Worm (Caenorhabditis elegans) whole organism, late embryonic: ENCODE results near the gene col-120.

ENCODE experiments used
- ceh-6 ChIP-seq: fragments of 200-800 bp; sonication (Bioruptor generic); optimal IDR thresholded peaks from 2 replicates; lab custom pipeline; 2018; ENCODE audit warnings: mild to moderate bottlenecking, missing genetic modification characterization, missing compliant biosample characterization
- elt-2 ChIP-seq: sonication (generic microtip); optimal IDR thresholded peaks from 2 replicates; lab custom pipeline; 2016; ENCODE audit warnings: missing genetic modification reagents, missing genetic modification characterization, missing compliant biosample characterization
- ets-4 ChIP-seq: sonication (generic microtip); optimal IDR thresholded peaks from 2 replicates; lab custom pipeline; 2016; ENCODE audit warnings: missing genetic modification characterization, missing compliant biosample characterization
- gmeb-2 ChIP-seq: sonication (generic microtip); optimal IDR thresholded peaks from 2 replicates; lab custom pipeline; 2016; ENCODE audit warnings: missing genetic modification characterization, inconsistent platforms, missing compliant biosample characterization
- hlh-30 ChIP-seq: sonication (generic microtip); optimal IDR thresholded peaks from 2 replicates; lab custom pipeline; 2017; ENCODE audit warnings: antibody characterized with exemption, missing genetic modification characterization, missing compliant biosample characterization; ENCODE audit not compliant: insufficient read depth
- nhr-11 ChIP-seq: fragments of 150-350 bp; optimal IDR thresholded peaks from 2 replicates; lab custom pipeline; 2014; ENCODE audit warnings: missing biosample characterization, missing genetic modification characterization
- odd-2 ChIP-seq: sonication (generic microtip); optimal IDR thresholded peaks from 2 replicates; lab custom pipeline; 2017; ENCODE audit warnings: antibody characterized with exemption, mild to moderate bottlenecking, missing genetic modification characterization, missing compliant biosample characterization
- pha-4 ChIP-seq: fragments of 150-350 bp; optimal IDR thresholded peaks from 2 replicates; lab custom pipeline; 2018; ENCODE audit warnings: missing biosample characterization, missing genetic modification reagents, missing genetic modification characterization
- sox-2 ChIP-seq: fragments of 200-800 bp; sonication (Bioruptor generic); IDR thresholded peaks from 2 replicates; pipeline ENCODE4 v1.3.6; 2022; ENCODE audit warnings: missing genetic modification reagents, missing genetic modification characterization, missing compliant biosample characterization
- sox-4 ChIP-seq: sonication (generic microtip); optimal IDR thresholded peaks from 2 replicates; lab custom pipeline; 2017; ENCODE audit warnings: mild to moderate bottlenecking, missing genetic modification characterization, inconsistent platforms, missing compliant biosample characterization
- tbx-2 ChIP-seq: sonication (generic microtip); optimal IDR thresholded peaks from 2 replicates; lab custom pipeline; 2016; ENCODE audit warnings: missing genetic modification characterization, missing compliant biosample characterization
- unc-3 ChIP-seq, 2 experiments: fragments of 200-800 bp in 1 of 2; sonication (Bioruptor generic) in 1 of 2; sonication (generic microtip) in 1 of 2; conservative IDR thresholded peaks in 1 of 2; optimal IDR thresholded peaks in 1 of 2; 2 replicates each; pipeline versions ENCODE4 v1.3.6 to Lab custom; 2016 to 2022; ENCODE audit warnings: missing compliant biosample characterization in 2 of 2, missing genetic modification characterization in 2 of 2, missing genetic modification reagents in 1 of 2
- ztf-16 ChIP-seq: sonication (generic microtip); optimal IDR thresholded peaks from 2 replicates; lab custom pipeline; 2017; ENCODE audit warnings: missing genetic modification characterization, missing compliant biosample characterization

DNA sequence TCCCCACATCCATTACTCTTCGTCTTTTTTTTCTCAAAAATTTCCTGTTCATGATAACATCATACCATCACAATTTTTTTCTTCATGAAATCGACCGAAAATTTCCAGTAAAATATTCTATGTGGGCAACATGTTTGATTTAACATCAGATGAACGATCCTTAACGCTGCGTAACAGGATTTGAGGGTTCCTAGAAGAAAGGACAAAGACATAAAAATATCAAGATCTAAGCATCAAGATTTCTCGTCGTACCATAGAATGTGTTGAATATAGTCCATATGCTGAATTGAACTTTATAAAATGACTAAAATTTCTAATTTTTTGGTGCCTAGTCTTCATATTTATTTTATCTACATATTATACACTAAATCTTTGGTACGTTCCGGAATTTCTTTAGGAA is 38.5 kb upstream of the col-120 start, which contains the start of gene F49C12.3:
- TF ChIP-seq hlh-30 (no peak), tbx-2 (no peak), gmeb-2 (tag; lab: Kevin White, UChicago) (no peak), sox-2 (GFP tag; lab: Robert Waterston, UW) (no peak), sox-4 (tag; lab: Kevin White, UChicago) (no peak), pha-4 (tag; lab: Kevin White, UChicago) (no peak), ceh-6 (no peak), odd-2 (no peak), unc-3 (GFP tag; conservative IDR thresholded peaks at IDR 0.05; lab: Robert Waterston, UW) (no peak), unc-3 (tag; optimal IDR thresholded peaks at IDR 0.05; lab: Kevin White, UChicago) (no peak), nhr-11 (tag; lab: Kevin White, UChicago) (no peak), elt-2 (no peak), ztf-16 (tag; lab: Kevin White, UChicago) (no peak), ets-4 (tag; lab: Kevin White, UChicago) (no peak)
